Fruit fly (Drosophila melanogaster): ENCODE data around the gene CG34428.

Gene CG34428

dm6 chr3L:13068293-13068692 is 6.7 kb downstream of the CG34428 start (continued):
- TF ChIP-seq ken (GFP tag; IDR thresholded peaks at IDR 0.05) (no peak), sna (GFP tag; IDR thresholded peaks at IDR 0.05; ENCODE audit: partially characterized antibody) (no peak), yki (optimal IDR thresholded peaks at IDR 0.05) (no peak), CG1792 (GFP tag; optimal IDR thresholded peaks at IDR 0.05) (no peak), fd102C (GFP tag; optimal IDR thresholded peaks at IDR 0.05) (peak; percentile 18), CG34224 (GFP tag; IDR thresholded peaks at IDR 0.05; ENCODE audit: partially characterized antibody) (no peak), Fer3 (tag; optimal IDR thresholded peaks at IDR 0.05) (no peak), Spps (tag; optimal IDR thresholded peaks at IDR 0.05) (peak; percentile 19), cato (GFP tag; optimal IDR thresholded peaks at IDR 0.05; ENCODE audit: borderline replicate concordance) (no peak), ttk (GFP tag; IDR thresholded peaks at IDR 0.05) (no peak), E2f1 (GFP tag; IDR thresholded peaks at IDR 0.05) (no peak), Bteb2 (GFP tag; optimal IDR thresholded peaks at IDR 0.05) (no peak), CG6791 (GFP tag; IDR thresholded peaks at IDR 0.05; ENCODE audit: partially characterized antibody) (no peak), repo (GFP tag; optimal IDR thresholded peaks at IDR 0.05) (no peak), salm (tag; optimal IDR thresholded peaks at IDR 0.05) (no peak), stwl (tag; optimal IDR thresholded peaks at IDR 0.05) (no peak), pum (GFP tag; optimal IDR thresholded peaks at IDR 0.05) (peak; percentile 20), mirr (GFP tag; optimal IDR thresholded peaks at IDR 0.05) (no peak), CG2678 (tag; optimal IDR thresholded peaks at IDR 0.05) (peak; percentile 15), HLH3B (GFP tag; IDR thresholded peaks at IDR 0.05) (no peak), pho (GFP tag; optimal IDR thresholded peaks at IDR 0.05) (no peak), az2 (GFP tag; optimal IDR thresholded peaks at IDR 0.05) (peak; percentile 39), dpn (GFP tag; optimal IDR thresholded peaks at IDR 0.05) (no peak), CG12071 (GFP tag; optimal IDR thresholded peaks at IDR 0.05) (no peak), Trl (optimal IDR thresholded peaks at IDR 0.05) (no peak), Trl (GFP tag; optimal IDR thresholded peaks at IDR 0.05) (no peak), fu2 (GFP tag; optimal IDR thresholded peaks at IDR 0.05) (no peak), Nf-YA (GFP tag; IDR thresholded peaks at IDR 0.05) (no peak), otp (GFP tag; IDR thresholded peaks at IDR 0.05) (0 out of 3 replicates have a peak, but pooled peaks have one; percentile 5), wdn (GFP tag; IDR thresholded peaks at IDR 0.05) (no peak), CG31388 (GFP tag; optimal IDR thresholded peaks at IDR 0.05) (no peak), CG13624 (GFP tag; optimal IDR thresholded peaks at IDR 0.05) (no peak), CG7745 (tag; optimal IDR thresholded peaks at IDR 0.05) (no peak), CG4617 (GFP tag; optimal IDR thresholded peaks at IDR 0.05; ENCODE audit: borderline replicate concordance) (no peak), lbe (GFP tag; optimal IDR thresholded peaks at IDR 0.05) (no peak), ato (GFP tag; IDR thresholded peaks at IDR 0.05; ENCODE audit: partially characterized antibody) (no peak), CG8478 (optimal IDR thresholded peaks at IDR 0.05) (no peak), CG12236 (GFP tag; optimal IDR thresholded peaks at IDR 0.05) (peak; percentile 6), Eip74EF (GFP tag; optimal IDR thresholded peaks at IDR 0.05) (no peak), CG7372 (GFP tag; IDR thresholded peaks at IDR 0.05) (no peak), twi (tag; optimal IDR thresholded peaks at IDR 0.05) (no peak), CG13424 (tag; optimal IDR thresholded peaks at IDR 0.05) (no peak), D19B (GFP tag; optimal IDR thresholded peaks at IDR 0.05) (no peak), CrebB (tag; optimal IDR thresholded peaks at IDR 0.05) (no peak), Oaz (GFP tag; IDR thresholded peaks at IDR 0.05) (no peak), Pdp1 (GFP tag; optimal IDR thresholded peaks at IDR 0.05) (peak in 1 of 2 experiments; percentile 13), CG15514 (GFP tag; optimal IDR thresholded peaks at IDR 0.05) (no peak), crc (GFP tag; optimal IDR thresholded peaks at IDR 0.05) (no peak), Usf (GFP tag; optimal IDR thresholded peaks at IDR 0.05) (peak; percentile 4), E2f2 (GFP tag; IDR thresholded peaks at IDR 0.05) (no peak), CG11723 (GFP tag; optimal IDR thresholded peaks at IDR 0.05) (no peak), CkIIα-i1 (GFP tag; IDR thresholded peaks at IDR 0.05) (no peak)

Measured in whole organism, embryonic.